Worm (Caenorhabditis elegans): ENCODE measurements around the gene R05A10.2.
A peak's percentile ranks its signal among the peaks of the same experiment; 100 is the strongest.

R05A10.2 gene

DNA sequence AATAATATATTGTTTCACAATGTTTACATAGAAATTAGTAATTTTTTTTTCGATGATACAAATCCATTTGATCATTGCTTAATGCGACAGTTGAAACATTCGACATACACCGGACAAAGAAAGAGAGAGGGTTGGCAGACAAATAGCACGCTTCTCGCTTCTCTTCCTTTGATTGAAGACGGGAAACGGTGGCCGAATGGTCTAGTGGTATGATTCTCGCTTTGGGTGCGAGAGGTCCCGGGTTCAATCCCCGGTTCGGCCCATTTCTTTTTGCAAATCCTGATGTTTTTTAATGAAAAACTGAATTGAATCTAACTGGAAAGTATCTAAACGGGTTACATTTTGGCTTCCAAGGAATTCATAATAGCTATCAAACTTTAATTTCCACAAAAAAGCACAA, 47.8 kb downstream of the R05A10.2 start (continued):
- TF ChIP-seq hlh-13 (GFP tag; optimal IDR thresholded peaks at IDR 0.05) = peak; percentile 2
- no peak for TF ChIP-seq eyg-1 (tag; optimal IDR thresholded peaks at IDR 0.05)
- no peak for TF ChIP-seq C08G9.2 (tag; optimal IDR thresholded peaks at IDR 0.05)
- TF ChIP-seq ceh-31 (tag; optimal IDR thresholded peaks at IDR 0.05) = no peak
- no peak for TF ChIP-seq unc-3 (GFP tag; conservative IDR thresholded peaks at IDR 0.05)
- no peak for TF ChIP-seq unc-3 (tag; optimal IDR thresholded peaks at IDR 0.05)
- no peak for TF ChIP-seq ttx-3 (tag; optimal IDR thresholded peaks at IDR 0.05)
- TF ChIP-seq dmd-4 (tag; optimal IDR thresholded peaks at IDR 0.05; ENCODE audit: borderline replicate concordance) = no peak
- TF ChIP-seq hlh-15 (tag; optimal IDR thresholded peaks at IDR 0.05) = peak; percentile 15
- TF ChIP-seq ceh-6 (GFP tag; optimal IDR thresholded peaks at IDR 0.05) = no peak
- no peak for TF ChIP-seq sox-4 (tag; optimal IDR thresholded peaks at IDR 0.05)
- peak; percentile 3 for TF ChIP-seq syd-9 (tag; optimal IDR thresholded peaks at IDR 0.05)
- TF ChIP-seq tbx-7 (tag; optimal IDR thresholded peaks at IDR 0.05) = no peak
- TF ChIP-seq lim-6 (tag; optimal IDR thresholded peaks at IDR 0.05) = no peak
- no peak for TF ChIP-seq hlh-6 (tag; optimal IDR thresholded peaks at IDR 0.05)
- no peak for TF ChIP-seq ceh-18 (tag; optimal IDR thresholded peaks at IDR 0.05)
- TF ChIP-seq ref-2 (tag; optimal IDR thresholded peaks at IDR 0.05) = no peak
- no peak for TF ChIP-seq pat-9 (tag; optimal IDR thresholded peaks at IDR 0.05)
- TF ChIP-seq nhr-232 (tag; optimal IDR thresholded peaks at IDR 0.05) = peak; percentile 11
- TF ChIP-seq unc-86 (tag; optimal IDR thresholded peaks at IDR 0.05) = no peak
- no peak for TF ChIP-seq ceh-48 (tag; optimal IDR thresholded peaks at IDR 0.05)
- TF ChIP-seq elt-2 (tag; optimal IDR thresholded peaks at IDR 0.05) = peak; percentile 0
- TF ChIP-seq K02D7.2 (tag; optimal IDR thresholded peaks at IDR 0.05) = no peak
- no peak for TF ChIP-seq pag-3 (tag; optimal IDR thresholded peaks at IDR 0.05; ENCODE audit: borderline replicate concordance)
- no peak for TF ChIP-seq ztf-16 (tag; optimal IDR thresholded peaks at IDR 0.05)
- no peak for TF ChIP-seq ceh-2 (tag; optimal IDR thresholded peaks at IDR 0.05)
- no peak for TF ChIP-seq fkh-10 (GFP tag; optimal IDR thresholded peaks at IDR 0.05)
- TF ChIP-seq fax-1 (tag; optimal IDR thresholded peaks at IDR 0.05) = no peak
- no peak for TF ChIP-seq hlh-8 (tag; optimal IDR thresholded peaks at IDR 0.05)
- TF ChIP-seq lin-11 (tag; optimal IDR thresholded peaks at IDR 0.05) = no peak
- TF ChIP-seq nhr-11 (tag; optimal IDR thresholded peaks at IDR 0.05) = no peak
- no peak for TF ChIP-seq ceh-9 (tag; optimal IDR thresholded peaks at IDR 0.05)
- no peak for TF ChIP-seq Y22D7AL.16 (tag; optimal IDR thresholded peaks at IDR 0.05)
- peak; percentile 36 for TF ChIP-seq gmeb-2 (tag; optimal IDR thresholded peaks at IDR 0.05)
- TF ChIP-seq sox-2 (GFP tag; IDR thresholded peaks at IDR 0.05) = no peak
- TF ChIP-seq dve-1 (tag; optimal IDR thresholded peaks at IDR 0.05) = no peak
- no peak for TF ChIP-seq odd-2 (tag; optimal IDR thresholded peaks at IDR 0.05)
- TF ChIP-seq unc-55 (GFP tag; optimal IDR thresholded peaks at IDR 0.05) = no peak
- no peak for TF ChIP-seq npax-4 (tag; optimal IDR thresholded peaks at IDR 0.05)
- TF ChIP-seq madf-2 (tag; optimal IDR thresholded peaks at IDR 0.05) = no peak

DNA sequence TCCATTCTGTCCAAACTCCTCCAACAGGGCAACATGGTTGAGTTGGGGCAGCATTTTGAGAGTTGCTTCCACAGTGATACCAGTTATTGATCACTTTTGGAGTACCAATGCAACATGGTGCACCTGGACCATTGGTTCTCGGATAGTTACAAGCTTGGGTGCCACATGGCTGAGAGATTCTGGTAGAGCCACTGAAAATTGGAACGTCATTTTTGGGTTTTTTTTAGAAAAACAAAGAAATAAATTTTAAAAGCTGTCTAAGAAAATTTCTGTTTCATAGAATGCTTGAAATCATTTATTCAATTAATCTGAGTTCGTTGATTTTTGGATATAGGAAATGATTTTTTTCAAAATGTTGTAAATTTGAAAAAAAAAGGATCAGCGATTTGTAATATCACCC, 50.1 kb downstream of the R05A10.2 start:
- TF ChIP-seq sox-2 (GFP tag; IDR thresholded peaks at IDR 0.05) = no peak
- no peak for TF ChIP-seq tbx-7 (tag; optimal IDR thresholded peaks at IDR 0.05)
- TF ChIP-seq pqm-1 (tag; optimal IDR thresholded peaks at IDR 0.05) = no peak
- TF ChIP-seq ref-2 (tag; optimal IDR thresholded peaks at IDR 0.05) = no peak
- no peak for TF ChIP-seq sox-4 (tag; optimal IDR thresholded peaks at IDR 0.05)
- TF ChIP-seq zip-5 (tag; optimal IDR thresholded peaks at IDR 0.05) = no peak
- TF ChIP-seq tbx-2 (tag; optimal IDR thresholded peaks at IDR 0.05) = no peak

DNA sequence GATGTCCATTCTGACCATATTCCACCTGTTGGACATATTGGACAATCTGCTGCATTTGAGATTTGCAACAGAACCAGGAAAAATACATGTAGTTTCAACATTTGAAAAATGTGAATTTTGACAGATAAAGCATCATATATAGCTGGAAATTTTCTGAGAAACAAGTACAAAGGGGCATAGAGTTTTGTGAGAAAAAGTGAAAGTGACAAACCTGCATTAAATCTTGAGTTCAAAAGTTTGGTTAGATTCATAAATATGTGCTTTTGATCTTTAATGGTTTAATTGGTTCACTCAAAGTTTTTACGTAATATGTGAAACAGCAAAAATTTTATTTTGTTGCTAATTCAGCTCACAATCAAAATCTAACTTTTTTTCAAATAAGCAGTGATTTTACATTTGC, 51.0 kb downstream of the R05A10.2 start, which contains the start of gene F02H6.7:
TSS of gene F02H6.7 (minus strand) at position 101 of the 400 bp plus-strand sequence.
- TF ChIP-seq ceh-18 (tag; optimal IDR thresholded peaks at IDR 0.05) = no peak
- no peak for TF ChIP-seq ceh-2 (tag; optimal IDR thresholded peaks at IDR 0.05)
- no peak for TF ChIP-seq zip-5 (tag; optimal IDR thresholded peaks at IDR 0.05)
- no peak for TF ChIP-seq Y22D7AL.16 (tag; optimal IDR thresholded peaks at IDR 0.05)
- no peak for TF ChIP-seq tbx-7 (tag; optimal IDR thresholded peaks at IDR 0.05)
